Fruit fly (Drosophila melanogaster): ENCODE results near the gene CG8136.

CG8136 gene

dm6 chr3R:8747871-8748775, 27.0 kb downstream of the CG8136 start:
- TF ChIP-seq Pif1A (GFP tag; optimal IDR thresholded peaks at IDR 0.05) (peak; percentile 96), CG15710 (tag; optimal IDR thresholded peaks at IDR 0.05) (peak; percentile 77), CG14655 (GFP tag; optimal IDR thresholded peaks at IDR 0.05) (peak; percentile 77), gl (tag; optimal IDR thresholded peaks at IDR 0.05) (peak; percentile 1), CG9948 (tag; optimal IDR thresholded peaks at IDR 0.05) (no peak), EcR (GFP tag; optimal IDR thresholded peaks at IDR 0.05) (peak; percentile 94), CG17806 (tag; optimal IDR thresholded peaks at IDR 0.05) (peak; percentile 64), rn (GFP tag; IDR thresholded peaks at IDR 0.05) (peak; percentile 40), Pif1B (GFP tag; optimal IDR thresholded peaks at IDR 0.05) (peak; percentile 94), CG10348 (GFP tag; IDR thresholded peaks at IDR 0.05) (0 out of 2 replicates have a peak, but pooled peaks have one; percentile 40), fd96Ca (GFP tag; IDR thresholded peaks at IDR 0.05) (peak; percentile 58; the same call in 2 of the 3 replicates), CG12605 (GFP tag; IDR thresholded peaks at IDR 0.05) (peak; percentile 42; the same call in 1 of the 2 replicates), D1 (tag; optimal IDR thresholded peaks at IDR 0.05) (peak; percentile 32), Ets98B (GFP tag; IDR thresholded peaks at IDR 0.05) (peak; percentile 68), CG8159 (tag; optimal IDR thresholded peaks at IDR 0.05) (peak; percentile 79), CG4496 (GFP tag; IDR thresholded peaks at IDR 0.05) (peak; percentile 75; the same call in 2 of the 3 replicates), CG8301 (tag; optimal IDR thresholded peaks at IDR 0.05) (peak; percentile 72), CG32121 (GFP tag; IDR thresholded peaks at IDR 0.05) (peak; percentile 83), Snoo (tag; optimal IDR thresholded peaks at IDR 0.05) (peak; percentile 83), CG13204 (GFP tag; optimal IDR thresholded peaks at IDR 0.05) (peak; percentile 40), CG34367 (tag; optimal IDR thresholded peaks at IDR 0.05) (peak; percentile 71)

dm6 chr3R:8748776-8749126, 27.6 kb downstream of the CG8136 start:
- TF ChIP-seq rn (GFP tag; IDR thresholded peaks at IDR 0.05) (no peak), CG17806 (tag; optimal IDR thresholded peaks at IDR 0.05) (no peak), CG4496 (GFP tag; IDR thresholded peaks at IDR 0.05) (no peak), CG15710 (tag; optimal IDR thresholded peaks at IDR 0.05) (no peak), CG34367 (tag; optimal IDR thresholded peaks at IDR 0.05) (no peak), CG8301 (tag; optimal IDR thresholded peaks at IDR 0.05) (no peak), Snoo (tag; optimal IDR thresholded peaks at IDR 0.05) (no peak), CG32121 (GFP tag; IDR thresholded peaks at IDR 0.05) (no peak), Pif1B (GFP tag; optimal IDR thresholded peaks at IDR 0.05) (no peak), CG10348 (GFP tag; IDR thresholded peaks at IDR 0.05) (no peak), CG9948 (tag; optimal IDR thresholded peaks at IDR 0.05) (no peak), D1 (tag; optimal IDR thresholded peaks at IDR 0.05) (no peak), CG8159 (tag; optimal IDR thresholded peaks at IDR 0.05) (no peak), CG12605 (GFP tag; IDR thresholded peaks at IDR 0.05) (no peak), gl (tag; optimal IDR thresholded peaks at IDR 0.05) (no peak), fd96Ca (GFP tag; IDR thresholded peaks at IDR 0.05) (no peak)

dm6 chr3R:8767998-8768397, 46.8 kb downstream of the CG8136 start, which contains the start of the genes CG34135 and CG11768:
Gene CG34135 (minus strand): TSS chr3R:8768191.
Gene CG11768 (minus strand): TSS chr3R:8768200.
- TF ChIP-seq CG8301 (tag; optimal IDR thresholded peaks at IDR 0.05) (no peak), Pif1B (GFP tag; optimal IDR thresholded peaks at IDR 0.05) (no peak), gl (tag; optimal IDR thresholded peaks at IDR 0.05) (no peak), CG8159 (tag; optimal IDR thresholded peaks at IDR 0.05) (no peak), rn (GFP tag; IDR thresholded peaks at IDR 0.05) (no peak), CG15710 (tag; optimal IDR thresholded peaks at IDR 0.05) (no peak), CG12605 (GFP tag; IDR thresholded peaks at IDR 0.05) (no peak), CG17806 (tag; optimal IDR thresholded peaks at IDR 0.05) (no peak), D1 (tag; optimal IDR thresholded peaks at IDR 0.05) (no peak), EcR (GFP tag; optimal IDR thresholded peaks at IDR 0.05) (no peak), CG4496 (GFP tag; IDR thresholded peaks at IDR 0.05) (no peak), CG9948 (tag; optimal IDR thresholded peaks at IDR 0.05) (no peak), CG14655 (GFP tag; optimal IDR thresholded peaks at IDR 0.05) (no peak), Snoo (tag; optimal IDR thresholded peaks at IDR 0.05) (no peak), CG34367 (tag; optimal IDR thresholded peaks at IDR 0.05) (no peak), Ets98B (GFP tag; IDR thresholded peaks at IDR 0.05) (no peak), Pif1A (GFP tag; optimal IDR thresholded peaks at IDR 0.05) (no peak)

dm6 chr3R:8769094-8769493, 47.9 kb downstream of the CG8136 start, which contains the start of gene CG8236:
Gene CG8236 (plus strand): TSS chr3R:8769394.
- no peak for TF ChIP-seq CG17806 (tag; optimal IDR thresholded peaks at IDR 0.05)
- no peak for TF ChIP-seq CG8301 (tag; optimal IDR thresholded peaks at IDR 0.05)
- TF ChIP-seq Pif1A (GFP tag; optimal IDR thresholded peaks at IDR 0.05), result no peak
- no peak for TF ChIP-seq rn (GFP tag; IDR thresholded peaks at IDR 0.05)
- no peak for TF ChIP-seq fd96Ca (GFP tag; IDR thresholded peaks at IDR 0.05)
- no peak for TF ChIP-seq CG12605 (GFP tag; IDR thresholded peaks at IDR 0.05)
- TF ChIP-seq CG4496 (GFP tag; IDR thresholded peaks at IDR 0.05), result no peak
- TF ChIP-seq Pif1B (GFP tag; optimal IDR thresholded peaks at IDR 0.05), result no peak
- TF ChIP-seq CG15710 (tag; optimal IDR thresholded peaks at IDR 0.05), result no peak
- TF ChIP-seq Snoo (tag; optimal IDR thresholded peaks at IDR 0.05), result no peak
- TF ChIP-seq CG10348 (GFP tag; IDR thresholded peaks at IDR 0.05), result no peak
- no peak for TF ChIP-seq CG14655 (GFP tag; optimal IDR thresholded peaks at IDR 0.05)
- TF ChIP-seq EcR (GFP tag; optimal IDR thresholded peaks at IDR 0.05), result no peak
- TF ChIP-seq CG13204 (GFP tag; optimal IDR thresholded peaks at IDR 0.05), result no peak
- TF ChIP-seq CG32121 (GFP tag; IDR thresholded peaks at IDR 0.05), result no peak
- no peak for TF ChIP-seq CG9948 (tag; optimal IDR thresholded peaks at IDR 0.05)
- no peak for TF ChIP-seq D1 (tag; optimal IDR thresholded peaks at IDR 0.05)
- no peak for TF ChIP-seq CG8159 (tag; optimal IDR thresholded peaks at IDR 0.05)
- TF ChIP-seq gl (tag; optimal IDR thresholded peaks at IDR 0.05), result no peak

- no peak for TF ChIP-seq CG9948 (tag; optimal IDR thresholded peaks at IDR 0.05)
- TF ChIP-seq Pif1A (GFP tag; optimal IDR thresholded peaks at IDR 0.05), result no peak
- no peak for TF ChIP-seq gl (tag; optimal IDR thresholded peaks at IDR 0.05)
- TF ChIP-seq CG17806 (tag; optimal IDR thresholded peaks at IDR 0.05), result no peak
- TF ChIP-seq CG10348 (GFP tag; IDR thresholded peaks at IDR 0.05), result no peak
- no peak for TF ChIP-seq EcR (GFP tag; optimal IDR thresholded peaks at IDR 0.05)
- no peak for TF ChIP-seq CG13204 (GFP tag; optimal IDR thresholded peaks at IDR 0.05)
- no peak for TF ChIP-seq rn (GFP tag; IDR thresholded peaks at IDR 0.05)
- no peak for TF ChIP-seq CG15710 (tag; optimal IDR thresholded peaks at IDR 0.05)
- no peak for TF ChIP-seq CG12605 (GFP tag; IDR thresholded peaks at IDR 0.05)
- TF ChIP-seq Snoo (tag; optimal IDR thresholded peaks at IDR 0.05), result no peak
- no peak for TF ChIP-seq CG34367 (tag; optimal IDR thresholded peaks at IDR 0.05)
- no peak for TF ChIP-seq CG8159 (tag; optimal IDR thresholded peaks at IDR 0.05)
- TF ChIP-seq Pif1B (GFP tag; optimal IDR thresholded peaks at IDR 0.05), result no peak
Measured at dm6 chr3R:8772591-8772990, 51.4 kb downstream of the CG8136 start, which contains the start of gene CG13318. Gene CG13318 (minus strand): TSS chr3R:8772691.

Data from whole organism, pupa.